Worm (Caenorhabditis elegans) whole organism, L1 larva: ENCODE data around the gene slfl-4.
"Not testable (repeated sequence)": the region's sequence is repeated elsewhere in the genome, so short reads cannot be mapped to it uniquely, and the experiment has no call there.

ENCODE experiments used
- C04F5.9 ChIP-seq: sonication (generic microtip); optimal IDR thresholded peaks from 2 replicates; lab custom pipeline; 2016; ENCODE audit warnings: missing genetic modification characterization, missing compliant biosample characterization
- C34B4.2 ChIP-seq: sonication (generic microtip); optimal IDR thresholded peaks from 2 replicates; lab custom pipeline; 2017; ENCODE audit warnings: mild to moderate bottlenecking, missing genetic modification characterization, missing compliant biosample characterization
- F16B12.6 ChIP-seq: fragments of 150-350 bp; optimal IDR thresholded peaks from 2 replicates; lab custom pipeline; 2014; ENCODE audit warnings: missing biosample characterization, missing genetic modification characterization
- Y116A8C.19 ChIP-seq: sonication (generic microtip); optimal IDR thresholded peaks from 2 replicates; lab custom pipeline; 2016; ENCODE audit warnings: missing compliant biosample characterization, missing genetic modification characterization, borderline replicate concordance
- ama-1 ChIP-seq: fragments of 150-350 bp; optimal IDR thresholded peaks from 2 replicates; lab custom pipeline; 2014
- blmp-1 ChIP-seq: fragments of 150-350 bp; optimal IDR thresholded peaks from 2 replicates; lab custom pipeline; 2014; ENCODE audit warnings: missing biosample characterization, missing genetic modification characterization
- ceh-63 ChIP-seq: fragments of 200-800 bp; sonication (Bioruptor generic); optimal IDR thresholded peaks from 2 replicates; lab custom pipeline; 2018; ENCODE audit warnings: mild to moderate bottlenecking, missing genetic modification characterization, missing compliant biosample characterization
- ceh-88 ChIP-seq: fragments of 200-800 bp; sonication (Bioruptor generic); IDR thresholded peaks from 2 replicates; pipeline ENCODE4 v1.3.6; 2022; ENCODE audit warnings: missing genetic modification characterization, missing compliant biosample characterization
- efl-1 ChIP-seq, 4 experiments: fragments of 150-350 bp; optimal IDR thresholded peaks in 3 of 4; peaks in 1 of 4; 1 replicate in 1 of 4; 2 replicates in 3 of 4; lab custom pipeline; 2014; ENCODE audit warnings: missing biosample characterization in 2 of 4, missing genetic modification characterization in 2 of 4, missing genetic modification reagents in 2 of 4
- egl-13 ChIP-seq: sonication (generic microtip); optimal IDR thresholded peaks from 2 replicates; lab custom pipeline; 2016; ENCODE audit warnings: missing genotype, missing genetic modification reagents, missing genetic modification characterization, missing compliant biosample characterization
- ets-5 ChIP-seq: fragments of 200-800 bp; sonication (Bioruptor generic); IDR thresholded peaks from 2 replicates; pipeline ENCODE4 v1.3.6; 2022; ENCODE audit warnings: missing genetic modification characterization, missing compliant biosample characterization
- fkh-4 ChIP-seq: sonication (generic microtip); optimal IDR thresholded peaks from 2 replicates; lab custom pipeline; 2016; ENCODE audit warnings: missing compliant biosample characterization, missing genetic modification characterization, borderline replicate concordance
- grh-1 ChIP-seq: fragments of 200-800 bp; sonication (Bioruptor generic); IDR thresholded peaks from 2 replicates; pipeline ENCODE4 v1.3.6; 2022; ENCODE audit warnings: missing genetic modification reagents, missing genetic modification characterization, missing compliant biosample characterization
- hlh-4 ChIP-seq: sonication (generic microtip); optimal IDR thresholded peaks from 2 replicates; lab custom pipeline; 2016; ENCODE audit warnings: mild to moderate bottlenecking, missing genetic modification characterization, missing compliant biosample characterization
- hpl-2 ChIP-seq: fragments of 150-350 bp; optimal IDR thresholded peaks from 2 replicates; lab custom pipeline; 2014; ENCODE audit warnings: missing biosample characterization, missing genetic modification reagents, missing genetic modification characterization
- irx-1 ChIP-seq: sonication (generic microtip); optimal IDR thresholded peaks from 2 replicates; lab custom pipeline; 2016; ENCODE audit warnings: missing genetic modification characterization, missing compliant biosample characterization
- isw-1 ChIP-seq: fragments of 200-800 bp; sonication (Bioruptor generic); IDR thresholded peaks from 2 replicates; pipeline ENCODE4 v1.3.6; 2022; ENCODE audit warnings: missing genetic modification characterization, missing compliant biosample characterization
- lin-13 ChIP-seq: fragments of 150-350 bp; optimal IDR thresholded peaks from 2 replicates; lab custom pipeline; 2014; ENCODE audit warnings: missing biosample characterization, missing genetic modification reagents, missing genetic modification characterization
- lin-35 ChIP-seq, 2 experiments: fragments of 150-350 bp; optimal IDR thresholded peaks; 2 replicates each; lab custom pipeline; 2014; ENCODE audit warnings: missing biosample characterization in 2 of 2, missing genetic modification characterization in 2 of 2, missing genetic modification reagents in 2 of 2
- lin-39 ChIP-seq: fragments of 150-350 bp; optimal IDR thresholded peaks from 2 replicates; lab custom pipeline; 2014; ENCODE audit warnings: missing biosample characterization, missing genetic modification reagents, missing genetic modification characterization
- lir-3 ChIP-seq: sonication (generic microtip); optimal IDR thresholded peaks from 2 replicates; lab custom pipeline; 2016; ENCODE audit warnings: mild to moderate bottlenecking, missing genetic modification characterization, moderate library complexity, missing compliant biosample characterization; ENCODE audit not compliant: poor library complexity
- mab-9 ChIP-seq: fragments of 200-800 bp; sonication (Bioruptor generic); IDR thresholded peaks from 2 replicates; pipeline ENCODE4 v1.3.6; 2022; ENCODE audit warnings: missing genetic modification reagents, missing genetic modification characterization, missing compliant biosample characterization
- mep-1 ChIP-seq: fragments of 150-350 bp; optimal IDR thresholded peaks from 2 replicates; lab custom pipeline; 2014; ENCODE audit warnings: missing biosample characterization, missing genetic modification characterization
- nhr-12 ChIP-seq: sonication (generic microtip); optimal IDR thresholded peaks from 2 replicates; lab custom pipeline; 2017; ENCODE audit warnings: missing biosample characterization, missing genetic modification characterization
- nhr-47 ChIP-seq: sonication (generic microtip); optimal IDR thresholded peaks from 2 replicates; lab custom pipeline; 2016; ENCODE audit warnings: mild to moderate bottlenecking, missing genetic modification characterization, moderate library complexity, missing compliant biosample characterization
- nhr-71 ChIP-seq: sonication (generic microtip); optimal IDR thresholded peaks from 2 replicates; lab custom pipeline; 2016; ENCODE audit warnings: mild to moderate bottlenecking, missing genetic modification characterization, moderate library complexity, missing compliant biosample characterization
- nhr-77 ChIP-seq: fragments of 150-350 bp; optimal IDR thresholded peaks from 2 replicates; lab custom pipeline; 2014; ENCODE audit warnings: missing biosample characterization, missing genetic modification characterization
- nhr-90 ChIP-seq: sonication (generic microtip); optimal IDR thresholded peaks from 2 replicates; lab custom pipeline; 2016; ENCODE audit warnings: mild to moderate bottlenecking, missing genetic modification characterization, missing compliant biosample characterization; ENCODE audit not compliant: poor library complexity
- pax-3 ChIP-seq: fragments of 200-800 bp; sonication (Bioruptor generic); optimal IDR thresholded peaks from 2 replicates; lab custom pipeline; 2018; ENCODE audit warnings: mild to moderate bottlenecking, missing genetic modification characterization, moderate library complexity, missing compliant biosample characterization
- snpc-4 ChIP-seq: fragments of 150-350 bp; optimal IDR thresholded peaks from 2 replicates; lab custom pipeline; 2014; ENCODE audit warnings: missing biosample characterization, missing genetic modification characterization
- snu-23 ChIP-seq: sonication (generic microtip); optimal IDR thresholded peaks from 2 replicates; lab custom pipeline; 2016; ENCODE audit warnings: missing genetic modification characterization, missing compliant biosample characterization
- sup-37 ChIP-seq: fragments of 200-800 bp; sonication (Bioruptor generic); optimal IDR thresholded peaks from 2 replicates; lab custom pipeline; 2018; ENCODE audit warnings: mild to moderate bottlenecking, missing genetic modification characterization, missing compliant biosample characterization
- unc-130 ChIP-seq: fragments of 150-350 bp; optimal IDR thresholded peaks from 2 replicates; lab custom pipeline; 2017; ENCODE audit warnings: missing biosample characterization, missing genetic modification characterization, inconsistent platforms
- unc-30 ChIP-seq: sonication (generic microtip); optimal IDR thresholded peaks from 2 replicates; lab custom pipeline; 2017; ENCODE audit warnings: missing biosample characterization, missing genetic modification characterization
- unc-62 ChIP-seq: fragments of 150-350 bp; optimal IDR thresholded peaks from 2 replicates; lab custom pipeline; 2014; ENCODE audit warnings: missing biosample characterization, missing genetic modification reagents, missing genetic modification characterization
- unc-86 ChIP-seq: sonication (generic microtip); optimal IDR thresholded peaks from 2 replicates; lab custom pipeline; 2016; ENCODE audit warnings: missing genetic modification characterization, missing compliant biosample characterization
- vab-15 ChIP-seq: sonication (generic microtip); optimal IDR thresholded peaks from 2 replicates; lab custom pipeline; 2017; ENCODE audit warnings: missing genotype, mild to moderate bottlenecking, missing genetic modification characterization, missing compliant biosample characterization
- xbp-1 ChIP-seq: sonication (generic microtip); optimal IDR thresholded peaks from 2 replicates; lab custom pipeline; 2016; ENCODE audit warnings: missing genetic modification characterization, missing compliant biosample characterization
- zip-4 ChIP-seq: fragments of 200-800 bp; sonication (Bioruptor generic); optimal IDR thresholded peaks from 2 replicates; lab custom pipeline; 2018; ENCODE audit warnings: mild to moderate bottlenecking, missing genetic modification characterization, moderate library complexity, missing compliant biosample characterization
- ztf-4 ChIP-seq: fragments of 150-350 bp; optimal IDR thresholded peaks from 2 replicates; lab custom pipeline; 2014; ENCODE audit warnings: missing biosample characterization, missing genetic modification characterization

Gene slfl-4

ce11 chrIV:5274123-5274581 is at the start of gene slfl-4:
Gene slfl-4 (plus strand): TSS chrIV:5274531.
- TF ChIP-seq ceh-63 (no peak), hpl-2 (GFP tag; lab: Kevin White, UChicago) (no peak), grh-1 (GFP tag; lab: Robert Waterston, UW) (no peak), C34B4.2 (tag; lab: Kevin White, UChicago) (no peak), irx-1 (tag; lab: Kevin White, UChicago) (no peak), blmp-1 (tag; lab: Kevin White, UChicago) (no peak), nhr-77 (tag; lab: Kevin White, UChicago) (no peak), Y116A8C.19 (no peak), lir-3 (no peak), unc-130 (no peak), efl-1 (optimal IDR thresholded peaks at IDR 0.05; lab: Kevin White, UChicago) (no peak), efl-1 (GFP tag; optimal IDR thresholded peaks at IDR 0.05 in 1 of 2; lab: Kevin White, UChicago) (no peak), zip-4 (GFP tag; lab: Kevin White, UChicago) (no peak), pax-3 (tag; lab: Kevin White, UChicago) (no peak), vab-15 (tag; lab: Kevin White, UChicago) (no peak), ceh-88 (GFP tag; lab: Robert Waterston, UW) (no peak), unc-30 (no peak), xbp-1 (tag; lab: Kevin White, UChicago) (no peak)

- TF ChIP-seq mab-9; nhr-12 (tag; lab: Kevin White, UChicago); sup-37 (GFP tag; lab: Kevin White, UChicago): not testable (repeated sequence)
- TF ChIP-seq, all 84 proteins: peak for 0; not testable (repeated sequence) for 84
Measured at ce11 chrIV:5225277-5225822, 49.0 kb upstream of the slfl-4 start, which contains the start of gene cylc-1. Gene cylc-1 (minus strand): TSS chrIV:5225772.

- not testable (repeated sequence) for TF ChIP-seq snpc-4, C04F5.9, nhr-47 (tag; lab: Kevin White, UChicago)
Measured at ce11 chrIV:5226552-5226951, 47.8 kb upstream of the slfl-4 start, which contains the start of gene nsph-4.1. Gene nsph-4.1 (plus strand): TSS chrIV:5226852.

ce11 chrIV:5228619-5229018 is 45.7 kb upstream of the slfl-4 start, which contains the start of gene thn-6:
Gene thn-6 (plus strand): TSS chrIV:5228919.
- TF ChIP-seq ztf-4 (tag; lab: Kevin White, UChicago), result no peak
- TF ChIP-seq isw-1 (GFP tag; lab: Robert Waterston, UW), result no peak
- no peak for TF ChIP-seq ets-5 (GFP tag; lab: Robert Waterston, UW)
- TF ChIP-seq lin-35 (GFP tag; optimal IDR thresholded peaks at IDR 0.05; lab: Kevin White, UChicago), result no peak
- TF ChIP-seq hlh-4 (tag; lab: Kevin White, UChicago), result no peak
- no peak for TF ChIP-seq mep-1
- no peak for TF ChIP-seq nhr-77 (tag; lab: Kevin White, UChicago)
- TF ChIP-seq efl-1 (optimal IDR thresholded peaks at IDR 0.05; lab: Kevin White, UChicago), result no peak
- TF ChIP-seq efl-1 (GFP tag; optimal IDR thresholded peaks at IDR 0.05 in 1 of 2; lab: Kevin White, UChicago), result no peak
- TF ChIP-seq ama-1 (lab: Kevin White, UChicago), result no peak
- no peak for TF ChIP-seq lin-39 (tag; lab: Kevin White, UChicago)
- TF ChIP-seq sup-37 (GFP tag; lab: Kevin White, UChicago), result no peak
- no peak for TF ChIP-seq lin-13 (GFP tag; lab: Kevin White, UChicago)
- no peak for TF ChIP-seq unc-62 (GFP tag; lab: Kevin White, UChicago)
- no peak for TF ChIP-seq snu-23

- TF ChIP-seq ztf-4 (tag; lab: Kevin White, UChicago) (no peak), unc-86 (tag; lab: Kevin White, UChicago) (no peak), nhr-90 (tag; lab: Kevin White, UChicago) (no peak), nhr-71 (tag; lab: Kevin White, UChicago) (no peak), lin-39 (tag; lab: Kevin White, UChicago) (no peak), F16B12.6 (tag; lab: Kevin White, UChicago) (no peak), mep-1 (no peak), fkh-4 (tag; lab: Kevin White, UChicago) (no peak), egl-13 (tag; lab: Kevin White, UChicago) (no peak), ceh-88 (GFP tag; lab: Robert Waterston, UW) (no peak), Y116A8C.19 (no peak)
- TF ChIP-seq, all 84 proteins: peak for 0
Measured at ce11 chrIV:5230530-5230929, 43.8 kb upstream of the slfl-4 start, which contains the start of gene thn-5. Gene thn-5 (plus strand): TSS chrIV:5230830.
